Fruit fly (Drosophila melanogaster): ENCODE data around the gene CG6576.

Gene CG6576

dm6 chr3L:8721145-8721544 is 34.6 kb upstream of the CG6576 start, which contains the start of the genes CG32022 and CG6511:
Gene CG32022 (minus strand): TSS chr3L:8721272.
Gene CG6511 (plus strand): TSS chr3L:8721324.
- TF ChIP-seq Usf (GFP tag; optimal IDR thresholded peaks at IDR 0.05) (peak; percentile 98), CG9609 (GFP tag; optimal IDR thresholded peaks at IDR 0.05) (peak; percentile 98), Atf3 (GFP tag; optimal IDR thresholded peaks at IDR 0.05) (peak; percentile 98), sc (optimal IDR thresholded peaks at IDR 0.05) (no peak), sc (GFP tag; optimal IDR thresholded peaks at IDR 0.05) (peak; percentile 93), al (GFP tag; IDR thresholded peaks at IDR 0.05) (peak; percentile 96), tx (GFP tag; optimal IDR thresholded peaks at IDR 0.05) (peak; percentile 99), CG3995 (GFP tag; optimal IDR thresholded peaks at IDR 0.05) (peak; percentile 83), CG7556 (GFP tag; optimal IDR thresholded peaks at IDR 0.05) (peak; percentile 95), amos (GFP tag; IDR thresholded peaks at IDR 0.05; ENCODE audit: partially characterized antibody) (peak; percentile 31; the same call in 1 of the 2 replicates), run (tag; optimal IDR thresholded peaks at IDR 0.05) (peak; percentile 86), Gug (GFP tag; IDR thresholded peaks at IDR 0.05) (peak; percentile 96), odd (GFP tag; optimal IDR thresholded peaks at IDR 0.05) (no peak), ato (GFP tag; IDR thresholded peaks at IDR 0.05; ENCODE audit: partially characterized antibody) (no peak), phol (tag; optimal IDR thresholded peaks at IDR 0.05) (peak; percentile 98), Lim3 (GFP tag; IDR thresholded peaks at IDR 0.05) (peak; percentile 86), Hr78 (GFP tag; optimal IDR thresholded peaks at IDR 0.05) (peak in 1 of 2 experiments; percentile 75), tna (GFP tag; IDR thresholded peaks at IDR 0.05; ENCODE audit: partially characterized antibody) (no peak), H15 (GFP tag; IDR thresholded peaks at IDR 0.05) (peak; percentile 95), ttk (GFP tag; IDR thresholded peaks at IDR 0.05) (peak; percentile 94), CG10274 (GFP tag; optimal IDR thresholded peaks at IDR 0.05) (peak; percentile 99), ems (GFP tag; optimal IDR thresholded peaks at IDR 0.05) (peak; percentile 97), Mad (GFP tag; optimal IDR thresholded peaks at IDR 0.05) (peak; percentile 97), Lpt (GFP tag; optimal IDR thresholded peaks at IDR 0.05) (no peak), Rx (GFP tag; IDR thresholded peaks at IDR 0.05) (peak; percentile 95), CrebB (tag; optimal IDR thresholded peaks at IDR 0.05) (peak; percentile 94), Sox100B (GFP tag; optimal IDR thresholded peaks at IDR 0.05) (peak; percentile 95), ATbp (GFP tag; optimal IDR thresholded peaks at IDR 0.05) (peak; percentile 91), CG2678 (tag; optimal IDR thresholded peaks at IDR 0.05) (peak; percentile 98), CG7357 (GFP tag; IDR thresholded peaks at IDR 0.05) (peak; percentile 95), CG13296 (GFP tag; optimal IDR thresholded peaks at IDR 0.05) (peak; percentile 96), so (GFP tag; IDR thresholded peaks at IDR 0.05) (peak; percentile 94), oc (tag; optimal IDR thresholded peaks at IDR 0.05) (peak; percentile 90), CG13424 (tag; optimal IDR thresholded peaks at IDR 0.05) (peak; percentile 98), da (GFP tag; optimal IDR thresholded peaks at IDR 0.05) (peak; percentile 95), pho (GFP tag; optimal IDR thresholded peaks at IDR 0.05) (peak; percentile 99), NC2α (GFP tag; optimal IDR thresholded peaks at IDR 0.05) (peak; percentile 95), CG4820 (GFP tag; optimal IDR thresholded peaks at IDR 0.05) (peak; percentile 97), unpg (GFP tag; optimal IDR thresholded peaks at IDR 0.05) (peak; percentile 97), CG17612 (GFP tag; IDR thresholded peaks at IDR 0.05) (peak; percentile 84), GATAe (GFP tag; conservative IDR thresholded peaks at IDR 0.05) (peak; percentile 89), nerfin-1 (tag; optimal IDR thresholded peaks at IDR 0.05) (peak; percentile 96), Blimp-1 (GFP tag; optimal IDR thresholded peaks at IDR 0.05) (peak; percentile 90), CG15601 (tag; optimal IDR thresholded peaks at IDR 0.05) (peak; percentile 94), CG14014 (GFP tag; IDR thresholded peaks at IDR 0.05) (peak; percentile 95), exex (tag; optimal IDR thresholded peaks at IDR 0.05) (no peak), CG1529 (GFP tag; optimal IDR thresholded peaks at IDR 0.05) (peak; percentile 93), CG6854 (GFP tag; optimal IDR thresholded peaks at IDR 0.05) (peak; percentile 92), ac (GFP tag; optimal IDR thresholded peaks at IDR 0.05) (peak; percentile 91), Elba2 (GFP tag; optimal IDR thresholded peaks at IDR 0.05) (peak; percentile 87), CG1233 (GFP tag; optimal IDR thresholded peaks at IDR 0.05) (peak; percentile 96)
